Fruit fly (Drosophila melanogaster) S2 (cell line): ENCODE measurements around the gene Sbat.

Experiments
- CG8478 ChIP-seq: fragments of >200 bp; optimal IDR thresholded peaks from 2 replicates; lab custom pipeline; 2018
- CTCF ChIP-seq, 2 experiments: fragments of >200 bp; optimal IDR thresholded peaks; 2 replicates each; lab custom pipeline; 2018

- TF ChIP-seq CG8478 (lab: Kevin White, UChicago) (no peak), CTCF (optimal IDR thresholded peaks at IDR 0.05; lab: Kevin White, UChicago) (no peak)
Observed at dm6 chr2L:2869008-2869702, 9.0 kb upstream of the Sbat start, which contains the start of gene CG8813.
